Worm (Caenorhabditis elegans) whole organism, mixed stage, embryonic: ENCODE data around the gene C03F11.4.

Experiments used
- elt-1 ChIP-seq: sonication (generic microtip); optimal IDR thresholded peaks from 2 replicates; lab custom pipeline; 2017; ENCODE audit warnings: missing genetic modification characterization, mild to moderate bottlenecking, missing compliant biosample characterization, antibody characterized with exemption, moderate library complexity, borderline replicate concordance; ENCODE audit not compliant: insufficient read depth
- elt-3 ChIP-seq: fragments of 150-350 bp; optimal IDR thresholded peaks from 2 replicates; lab custom pipeline; 2014; ENCODE audit warnings: missing biosample characterization, missing genetic modification characterization
- lin-13 ChIP-seq: fragments of 150-350 bp; optimal IDR thresholded peaks from 2 replicates; lab custom pipeline; 2014; ENCODE audit warnings: missing biosample characterization, missing genetic modification characterization
- lsy-2 ChIP-seq: fragments of 150-350 bp; optimal IDR thresholded peaks from 2 replicates; lab custom pipeline; 2014; ENCODE audit warnings: missing biosample characterization, missing genetic modification characterization
- nhr-28 ChIP-seq: fragments of 150-350 bp; optimal IDR thresholded peaks from 2 replicates; lab custom pipeline; 2014; ENCODE audit warnings: missing biosample characterization, missing genetic modification characterization
- nhr-76 ChIP-seq: sonication (generic microtip); optimal IDR thresholded peaks from 2 replicates; lab custom pipeline; 2017; ENCODE audit warnings: missing biosample characterization, missing genetic modification characterization
- pha-4 ChIP-seq: fragments of 150-350 bp; optimal IDR thresholded peaks from 2 replicates; lab custom pipeline; 2018; ENCODE audit warnings: missing biosample characterization, missing genetic modification reagents, missing genetic modification characterization
- snpc-4 ChIP-seq: fragments of 150-350 bp; optimal IDR thresholded peaks from 2 replicates; lab custom pipeline; 2014; ENCODE audit warnings: missing biosample characterization, missing genetic modification characterization
- tbx-8 ChIP-seq: fragments of 200-800 bp; sonication (Bioruptor generic); optimal IDR thresholded peaks from 2 replicates; lab custom pipeline; 2018; ENCODE audit warnings: mild to moderate bottlenecking, missing genetic modification characterization, moderate library complexity, missing compliant biosample characterization
- unc-62 ChIP-seq: fragments of 150-350 bp; optimal IDR thresholded peaks from 2 replicates; lab custom pipeline; 2014; ENCODE audit warnings: missing biosample characterization, missing genetic modification reagents, missing genetic modification characterization

- TF ChIP-seq unc-62 (GFP tag; lab: Kevin White, UChicago) (no peak), pha-4 (tag; lab: Kevin White, UChicago) (no peak), tbx-8 (GFP tag; lab: Kevin White, UChicago) (no peak), nhr-28 (tag; lab: Kevin White, UChicago) (no peak), elt-1 (tag; lab: Kevin White, UChicago) (no peak), lin-13 (no peak), lsy-2 (tag; lab: Kevin White, UChicago) (no peak), snpc-4 (tag; lab: Kevin White, UChicago) (no peak), elt-3 (no peak), nhr-76 (tag; lab: Kevin White, UChicago) (no peak)
Measured at ce11 chrX:5414250-5414649, 8.0 kb upstream of the C03F11.4 start, which contains the start of gene C41A3.2.
